Fruit fly (Drosophila melanogaster) whole organism, prepupa: ENCODE results near the gene CG1116.

Experiments used
- CG10631 ChIP-seq: fragments of 200-800 bp; sonication (Bioruptor generic); optimal IDR thresholded peaks from 2 replicates; lab custom pipeline; 2016; ENCODE audit warnings: missing biosample characterization, missing genetic modification characterization
- CG10669 ChIP-seq: fragments of 200-800 bp; sonication (Bioruptor generic); optimal IDR thresholded peaks from 3 replicates; lab custom pipeline; 2018; ENCODE audit warnings: missing biosample characterization, mild to moderate bottlenecking, missing genetic modification characterization, moderate library complexity
- CG11294 ChIP-seq: fragments of 200-800 bp; sonication (Bioruptor generic); IDR thresholded peaks from 2 replicates; pipeline ENCODE4 v1.3.6; 2022; ENCODE audit warnings: missing biosample characterization, missing genetic modification characterization
- CG11762 ChIP-seq: fragments of 200-800 bp; sonication (Bioruptor generic); optimal IDR thresholded peaks from 3 replicates; lab custom pipeline; 2016; ENCODE audit warnings: missing biosample characterization, missing genetic modification characterization; ENCODE audit not compliant: insufficient read depth
- CG11902 ChIP-seq: fragments of 200-800 bp; sonication (Bioruptor generic); optimal IDR thresholded peaks from 3 replicates; lab custom pipeline; 2016; ENCODE audit warnings: missing biosample characterization, missing genetic modification characterization
- CG15336 ChIP-seq: fragments of 200-800 bp; sonication (Bioruptor generic); IDR thresholded peaks from 2 replicates; pipeline ENCODE4 v1.3.6; 2022; ENCODE audit warnings: missing biosample characterization, missing genetic modification characterization
- CG1621 ChIP-seq: fragments of 200-800 bp; sonication (Bioruptor generic); optimal IDR thresholded peaks from 3 replicates; lab custom pipeline; 2018; ENCODE audit warnings: missing biosample characterization, mild to moderate bottlenecking, missing genetic modification characterization
- CG3032 ChIP-seq: fragments of 200-800 bp; optimal IDR thresholded peaks from 2 replicates; lab custom pipeline; 2019; ENCODE audit warnings: missing biosample characterization, mild to moderate bottlenecking, missing genetic modification characterization, moderate library complexity
- CG31627 ChIP-seq: fragments of 200-800 bp; sonication (Bioruptor generic); optimal IDR thresholded peaks from 3 replicates; lab custom pipeline; 2016; ENCODE audit warnings: missing biosample characterization, missing genetic modification characterization
- CG34406 ChIP-seq: fragments of 200-800 bp; sonication (Bioruptor generic); optimal IDR thresholded peaks from 3 replicates; lab custom pipeline; 2016; ENCODE audit warnings: missing biosample characterization, missing genetic modification characterization
- CG3919 ChIP-seq: fragments of 200-800 bp; sonication (Bioruptor generic); optimal IDR thresholded peaks from 3 replicates; lab custom pipeline; 2016; ENCODE audit warnings: missing biosample characterization, missing genetic modification characterization
- CG4318 ChIP-seq: fragments of 200-800 bp; sonication (Bioruptor generic); optimal IDR thresholded peaks from 3 replicates; lab custom pipeline; 2017; ENCODE audit warnings: missing biosample characterization, mild to moderate bottlenecking, missing genetic modification characterization
- CG6163 ChIP-seq: fragments of 200-800 bp; sonication (Bioruptor generic); IDR thresholded peaks from 3 replicates; pipeline ENCODE4 v1.3.6; 2022; ENCODE audit warnings: missing biosample characterization, missing genetic modification characterization
- CG6276 ChIP-seq: fragments of 200-800 bp; sonication (Bioruptor generic); optimal IDR thresholded peaks from 2 replicates; lab custom pipeline; 2017; ENCODE audit warnings: missing biosample characterization, mild to moderate bottlenecking, missing genetic modification characterization
- CG6808 ChIP-seq: fragments of 200-800 bp; sonication (Bioruptor generic); optimal IDR thresholded peaks from 3 replicates; lab custom pipeline; 2017; ENCODE audit warnings: missing biosample characterization, missing genetic modification characterization, mild to moderate bottlenecking, moderate library complexity, missing genetic modification reagents
- CG6854 ChIP-seq: fragments of 200-800 bp; sonication (Bioruptor generic); optimal IDR thresholded peaks from 2 replicates; lab custom pipeline; 2017; ENCODE audit warnings: missing biosample characterization, mild to moderate bottlenecking, missing genetic modification characterization
- CG7368 ChIP-seq: fragments of 200-800 bp; sonication (Bioruptor generic); optimal IDR thresholded peaks from 3 replicates; lab custom pipeline; 2016; ENCODE audit warnings: missing biosample characterization, missing genetic modification characterization
- CG8119 ChIP-seq: fragments of 200-800 bp; sonication (Bioruptor generic); IDR thresholded peaks from 3 replicates; pipeline ENCODE4 v1.3.6; 2022; ENCODE audit warnings: missing biosample characterization, missing genetic modification characterization
- CG8319 ChIP-seq: fragments of 200-800 bp; sonication (Bioruptor generic); optimal IDR thresholded peaks from 3 replicates; lab custom pipeline; 2016; ENCODE audit warnings: missing biosample characterization, missing genetic modification characterization
- Eip75B ChIP-seq: fragments of 200-800 bp; sonication (Bioruptor generic); optimal IDR thresholded peaks from 3 replicates; lab custom pipeline; 2016; ENCODE audit warnings: missing biosample characterization, missing genetic modification characterization
- Eip78C ChIP-seq: fragments of 200-800 bp; sonication (Bioruptor generic); peaks from one replicate; lab custom pipeline; 2016; ENCODE audit warnings: missing biosample characterization, missing genetic modification characterization
- Eip93F ChIP-seq: fragments of 200-800 bp; sonication (Bioruptor generic); optimal IDR thresholded peaks from 2 replicates; lab custom pipeline; 2016; ENCODE audit warnings: missing biosample characterization, mild to moderate bottlenecking, missing genetic modification characterization
- Ets21C ChIP-seq: fragments of 200-800 bp; sonication (Bioruptor generic); optimal IDR thresholded peaks from 3 replicates; lab custom pipeline; 2016; ENCODE audit warnings: missing biosample characterization, missing genetic modification characterization
- Ets96B ChIP-seq: fragments of 200-800 bp; optimal IDR thresholded peaks from 2 replicates; lab custom pipeline; 2019; ENCODE audit warnings: missing biosample characterization, mild to moderate bottlenecking, missing genetic modification characterization, moderate library complexity
- Gug ChIP-seq: fragments of 200-800 bp; sonication (Bioruptor generic); IDR thresholded peaks from 2 replicates; pipeline ENCODE4 v1.3.6; 2022; ENCODE audit warnings: missing biosample characterization, missing genetic modification characterization
- Hr38 ChIP-seq: sonication (Bioruptor generic); optimal IDR thresholded peaks from 2 replicates; lab custom pipeline; 2016; ENCODE audit warnings: missing biosample characterization, missing genetic modification characterization
- Hr39 ChIP-seq: fragments of 200-800 bp; sonication (Bioruptor generic); optimal IDR thresholded peaks from 2 replicates; lab custom pipeline; 2016; ENCODE audit warnings: missing biosample characterization, missing genetic modification characterization
- Hr4 ChIP-seq: fragments of 200-800 bp; sonication (Bioruptor generic); optimal IDR thresholded peaks from 3 replicates; lab custom pipeline; 2016; ENCODE audit warnings: missing biosample characterization, missing genetic modification characterization
- Lpt ChIP-seq: fragments of 200-800 bp; sonication (Bioruptor generic); optimal IDR thresholded peaks from 3 replicates; lab custom pipeline; 2016; ENCODE audit warnings: missing biosample characterization, missing genetic modification characterization
- OdsH ChIP-seq: fragments of 200-800 bp; sonication (Bioruptor generic); optimal IDR thresholded peaks from 3 replicates; lab custom pipeline; 2016; ENCODE audit warnings: missing biosample characterization, missing genetic modification characterization
- Smox ChIP-seq: fragments of 200-800 bp; sonication (Bioruptor generic); optimal IDR thresholded peaks from 3 replicates; lab custom pipeline; 2016; ENCODE audit warnings: missing biosample characterization, missing genetic modification characterization
- Sox102F ChIP-seq: fragments of 200-800 bp; sonication (Bioruptor generic); optimal IDR thresholded peaks from 2 replicates; lab custom pipeline; 2016; ENCODE audit warnings: missing biosample characterization, mild to moderate bottlenecking, missing genetic modification characterization
- achi ChIP-seq: fragments of 200-800 bp; sonication (Bioruptor generic); optimal IDR thresholded peaks from 3 replicates; lab custom pipeline; 2016; ENCODE audit warnings: missing biosample characterization, missing genetic modification characterization
- acj6 ChIP-seq: fragments of 200-800 bp; sonication (Bioruptor generic); optimal IDR thresholded peaks from 3 replicates; lab custom pipeline; 2016; ENCODE audit warnings: missing biosample characterization, missing genetic modification characterization
- cyc ChIP-seq: fragments of 200-800 bp; sonication (Bioruptor generic); optimal IDR thresholded peaks from 3 replicates; lab custom pipeline; 2016; ENCODE audit warnings: missing biosample characterization, missing genetic modification characterization
- dac ChIP-seq: fragments of 200-800 bp; sonication (Bioruptor generic); optimal IDR thresholded peaks from 2 replicates; lab custom pipeline; 2017; ENCODE audit warnings: missing biosample characterization, mild to moderate bottlenecking, missing genetic modification characterization
- dsx ChIP-seq: fragments of 200-800 bp; optimal IDR thresholded peaks from 3 replicates; lab custom pipeline; 2019; ENCODE audit warnings: missing biosample characterization, mild to moderate bottlenecking, missing genetic modification characterization, moderate library complexity; ENCODE audit not compliant: poor library complexity, severe bottlenecking
- eg ChIP-seq: fragments of 200-800 bp; sonication (Bioruptor generic); IDR thresholded peaks from 3 replicates; pipeline ENCODE4 v1.3.6; 2022; ENCODE audit warnings: missing biosample characterization, missing genetic modification characterization
- esn ChIP-seq: fragments of 200-800 bp; sonication (Bioruptor generic); optimal IDR thresholded peaks from 2 replicates; lab custom pipeline; 2016; ENCODE audit warnings: missing biosample characterization, mild to moderate bottlenecking, missing genetic modification characterization, moderate library complexity
- fd59A ChIP-seq: fragments of 200-800 bp; sonication (Bioruptor generic); optimal IDR thresholded peaks from 2 replicates; lab custom pipeline; 2017; ENCODE audit warnings: missing biosample characterization, mild to moderate bottlenecking, missing genetic modification characterization, missing genetic modification reagents
- fd85E ChIP-seq: fragments of 200-800 bp; sonication (Bioruptor generic); optimal IDR thresholded peaks from 3 replicates; lab custom pipeline; 2016; ENCODE audit warnings: missing biosample characterization, missing genetic modification characterization
- fkh ChIP-seq: fragments of 200-800 bp; sonication (Bioruptor generic); optimal IDR thresholded peaks from 3 replicates; lab custom pipeline; 2017; ENCODE audit warnings: missing biosample characterization, mild to moderate bottlenecking, missing genetic modification characterization, moderate library complexity
- lz ChIP-seq: fragments of 200-800 bp; sonication (Bioruptor generic); optimal IDR thresholded peaks from 3 replicates; lab custom pipeline; 2016; ENCODE audit warnings: missing biosample characterization, missing genetic modification characterization
- net ChIP-seq: fragments of 200-800 bp; sonication (Bioruptor generic); optimal IDR thresholded peaks from 3 replicates; lab custom pipeline; 2016; ENCODE audit warnings: missing biosample characterization, missing genetic modification characterization
- salr ChIP-seq, 2 experiments: fragments of 200-800 bp; sonication (Bioruptor generic); optimal IDR thresholded peaks; 3 replicates each; lab custom pipeline; 2016 to 2018; ENCODE audit warnings: missing biosample characterization in 2 of 2, missing genetic modification characterization in 2 of 2, mild to moderate bottlenecking in 1 of 2
- ss ChIP-seq, 2 experiments: fragments of 200-800 bp; sonication (Bioruptor generic); optimal IDR thresholded peaks; 2 replicates in 1 of 2; 3 replicates in 1 of 2; lab custom pipeline; 2017 to 2018; ENCODE audit warnings: mild to moderate bottlenecking in 2 of 2, missing biosample characterization in 2 of 2, missing genetic modification characterization in 2 of 2, moderate library complexity in 1 of 2
- topi ChIP-seq: fragments of 200-800 bp; sonication (Bioruptor generic); optimal IDR thresholded peaks from 3 replicates; lab custom pipeline; 2016; ENCODE audit warnings: missing biosample characterization, missing genetic modification characterization
- vri ChIP-seq: fragments of 200-800 bp; sonication (Bioruptor generic); optimal IDR thresholded peaks from 3 replicates; lab custom pipeline; 2016; ENCODE audit warnings: missing biosample characterization, mild to moderate bottlenecking, missing genetic modification characterization

CG1116 gene

dm6 chr3R:5249308-5249707 lies 29.9 kb downstream of the CG1116 start:
- TF ChIP-seq Eip78C (peak; percentile 61), CG1621 (tag; lab: Kevin White, UChicago) (no peak), CG3032 (tag; lab: Kevin White, UChicago) (peak; percentile 6)

- TF ChIP-seq CG31627 (GFP tag; lab: Kevin White, UChicago) (peak; percentile 66), Gug (peak; percentile 52), CG6276 (GFP tag; lab: Kevin White, UChicago) (peak; percentile 38), acj6 (GFP tag; lab: Kevin White, UChicago) (peak; percentile 73), CG10669 (GFP tag; lab: Kevin White, UChicago) (peak; percentile 68), Ets96B (tag; lab: Kevin White, UChicago) (peak; percentile 72), Lpt (GFP tag; lab: Kevin White, UChicago) (peak; percentile 55), Eip93F (GFP tag; lab: Kevin White, UChicago) (peak; percentile 14), CG15336 (GFP tag; lab: Robert Waterston, UW) (peak; percentile 63), lz (GFP tag; lab: Kevin White, UChicago) (peak; percentile 48), ss (GFP tag; optimal IDR thresholded peaks at IDR 0.05; lab: Kevin White, UChicago) (peak in 1 of 2 experiments; percentile 58), CG7368 (GFP tag; lab: Kevin White, UChicago) (peak; percentile 54), fd59A (GFP tag; lab: Kevin White, UChicago) (peak; percentile 25), CG4318 (peak; percentile 69), CG6163 (GFP tag; lab: Robert Waterston, UW) (peak; percentile 82), CG10631 (GFP tag; lab: Kevin White, UChicago) (peak; percentile 68), CG11294 (GFP tag; lab: Robert Waterston, UW) (no peak), CG3032 (tag; lab: Kevin White, UChicago) (peak; percentile 54), dsx (GFP tag; lab: Kevin White, UChicago) (peak; percentile 7), CG11762 (GFP tag; lab: Kevin White, UChicago) (peak; percentile 35), CG3919 (GFP tag; lab: Kevin White, UChicago) (peak; percentile 78), Hr38 (GFP tag; lab: Kevin White, UChicago) (no peak), topi (GFP tag; lab: Kevin White, UChicago) (peak; percentile 61), Smox (GFP tag; lab: Kevin White, UChicago) (peak; percentile 61), achi (GFP tag; lab: Kevin White, UChicago) (peak; percentile 60), Hr39 (GFP tag; lab: Kevin White, UChicago) (peak; percentile 71), dac (GFP tag; lab: Kevin White, UChicago) (peak; percentile 62), CG34406 (peak; percentile 33), CG8319 (GFP tag; lab: Kevin White, UChicago) (peak; percentile 54), Eip75B (GFP tag; lab: Kevin White, UChicago) (peak; percentile 62), cyc (GFP tag; lab: Kevin White, UChicago) (peak; percentile 66), CG6808 (peak; percentile 31), fd85E (GFP tag; lab: Kevin White, UChicago) (peak; percentile 10), Hr4 (GFP tag; lab: Kevin White, UChicago) (peak; percentile 76), Eip78C (peak; percentile 81), salr (GFP tag; optimal IDR thresholded peaks at IDR 0.05; lab: Kevin White, UChicago) (peak; percentile 29 to 61), esn (GFP tag; lab: Kevin White, UChicago) (peak; percentile 73), fkh (GFP tag; lab: Kevin White, UChicago) (no peak), CG8119 (GFP tag; lab: Robert Waterston, UW) (peak; percentile 73; the same call in 2 of the 3 replicates), OdsH (GFP tag; lab: Kevin White, UChicago) (peak; percentile 74), CG6854 (no peak), eg (GFP tag; lab: Robert Waterston, UW) (peak; percentile 77), net (peak; percentile 65), CG11902 (peak; percentile 24), vri (GFP tag; lab: Kevin White, UChicago) (peak; percentile 54), Sox102F (peak; percentile 57), Ets21C (GFP tag; lab: Kevin White, UChicago) (peak; percentile 7)
These were observed 31.2 kb downstream of the CG1116 start for dm6 chr3R:5250530-5251242.
